Fruit fly (Drosophila melanogaster) whole organism, embryonic: ENCODE measurements around the gene CG6912.

Experiments used
- BEAF-32 ChIP-seq: fragments of 200-800 bp; sonication (Bioruptor generic); optimal IDR thresholded peaks from 3 replicates; lab custom pipeline; 2017; ENCODE audit warnings: missing biosample characterization, missing genetic modification characterization, mild to moderate bottlenecking, moderate library complexity, missing genetic modification reagents
- CG13296 ChIP-seq: fragments of 200-800 bp; sonication (Bioruptor generic); optimal IDR thresholded peaks from 3 replicates; lab custom pipeline; 2018; ENCODE audit warnings: missing biosample characterization, mild to moderate bottlenecking, missing genetic modification characterization
- CG14667 ChIP-seq: fragments of 200-800 bp; sonication (Bioruptor generic); IDR thresholded peaks from 2 replicates; pipeline ENCODE4 v1.3.6; 2022; ENCODE audit warnings: missing biosample characterization, missing genetic modification characterization
- CG15011 ChIP-seq: fragments of 200-800 bp; sonication (Bioruptor generic); optimal IDR thresholded peaks from 3 replicates; lab custom pipeline; 2018; ENCODE audit warnings: missing biosample characterization, mild to moderate bottlenecking, missing genetic modification characterization
- CG15073 ChIP-seq: fragments of 200-800 bp; sonication (Bioruptor generic); optimal IDR thresholded peaks from 2 replicates; lab custom pipeline; 2016; ENCODE audit warnings: missing biosample characterization, missing genetic modification characterization
- CG15601 ChIP-seq: fragments of 200-800 bp; sonication (Bioruptor generic); optimal IDR thresholded peaks from 3 replicates; lab custom pipeline; 2019; ENCODE audit warnings: missing biosample characterization, mild to moderate bottlenecking, missing genetic modification characterization, moderate library complexity
- CG1603 ChIP-seq: fragments of 200-800 bp; sonication (Bioruptor generic); optimal IDR thresholded peaks from 2 replicates; lab custom pipeline; 2019; ENCODE audit warnings: missing biosample characterization, mild to moderate bottlenecking, missing genetic modification characterization, moderate library complexity
- CG16813 ChIP-seq: fragments of 200-800 bp; sonication (Bioruptor generic); IDR thresholded peaks from 3 replicates; pipeline ENCODE4 v1.3.6; 2022; ENCODE audit warnings: missing biosample characterization, missing genetic modification characterization; ENCODE audit not compliant: partially characterized antibody
- CG17385 ChIP-seq: fragments of 200-800 bp; sonication (Bioruptor generic); optimal IDR thresholded peaks from 3 replicates; lab custom pipeline; 2018; ENCODE audit warnings: missing biosample characterization, mild to moderate bottlenecking, missing genetic modification characterization
- CG1792 ChIP-seq: fragments of 200-800 bp; sonication (Bioruptor generic); optimal IDR thresholded peaks from 2 replicates; lab custom pipeline; 2016; ENCODE audit warnings: missing biosample characterization, missing genetic modification characterization
- CG2199 ChIP-seq: fragments of 200-800 bp; sonication (Bioruptor generic); IDR thresholded peaks from 3 replicates; pipeline ENCODE4 v1.3.6; 2022; ENCODE audit warnings: missing biosample characterization, missing genetic modification characterization
- CG2889 ChIP-seq: fragments of 200-800 bp; sonication (Bioruptor generic); IDR thresholded peaks from 3 replicates; pipeline ENCODE4 v1.3.6; 2022; ENCODE audit warnings: missing biosample characterization, missing genetic modification characterization
- CG30403 ChIP-seq: fragments of 200-800 bp; sonication (Bioruptor generic); optimal IDR thresholded peaks from 3 replicates; lab custom pipeline; 2016; ENCODE audit warnings: missing biosample characterization, missing genetic modification characterization
- CG31441 ChIP-seq: fragments of 200-800 bp; sonication (Bioruptor generic); IDR thresholded peaks from 2 replicates; pipeline ENCODE4 v1.3.6; 2022; ENCODE audit warnings: missing biosample characterization, missing genetic modification characterization
- CG32767 ChIP-seq: fragments of 200-800 bp; sonication (Bioruptor generic); IDR thresholded peaks from 2 replicates; pipeline ENCODE4 v1.3.6; 2022; ENCODE audit warnings: missing biosample characterization, missing genetic modification characterization
- CG33557 ChIP-seq: fragments of 200-800 bp; sonication (Bioruptor generic); optimal IDR thresholded peaks from 2 replicates; lab custom pipeline; 2019; ENCODE audit warnings: missing biosample characterization, mild to moderate bottlenecking, missing genetic modification characterization, moderate library complexity
- CG3995 ChIP-seq: fragments of 200-800 bp; sonication (Bioruptor generic); optimal IDR thresholded peaks from 3 replicates; lab custom pipeline; 2016; ENCODE audit warnings: missing biosample characterization, missing genetic modification characterization
- CG4328 ChIP-seq: fragments of 200-800 bp; sonication (Bioruptor generic); optimal IDR thresholded peaks from 3 replicates; lab custom pipeline; 2017; ENCODE audit warnings: missing biosample characterization, missing genetic modification reagents, missing genetic modification characterization
- CG8765 ChIP-seq: fragments of 200-800 bp; sonication (Bioruptor generic); IDR thresholded peaks from 2 replicates; pipeline ENCODE4 v1.3.6; 2022; ENCODE audit warnings: missing biosample characterization, missing genetic modification characterization
- CG9437 ChIP-seq: fragments of 200-800 bp; sonication (Bioruptor generic); optimal IDR thresholded peaks from 2 replicates; lab custom pipeline; 2018; ENCODE audit warnings: missing biosample characterization, mild to moderate bottlenecking, missing genetic modification characterization
- CG9797 ChIP-seq: fragments of 200-800 bp; sonication (Bioruptor generic); optimal IDR thresholded peaks from 3 replicates; lab custom pipeline; 2018; ENCODE audit warnings: missing biosample characterization, mild to moderate bottlenecking, missing genetic modification characterization
- CkIIα-i1 ChIP-seq: fragments of 200-800 bp; sonication (Bioruptor generic); IDR thresholded peaks from 2 replicates; pipeline ENCODE4 v1.3.6; 2022; ENCODE audit warnings: missing biosample characterization, missing genetic modification characterization
- Dad ChIP-seq: fragments of 200-800 bp; sonication (Bioruptor generic); optimal IDR thresholded peaks from 3 replicates; lab custom pipeline; 2016; ENCODE audit warnings: missing biosample characterization, missing genetic modification characterization
- Deaf1 ChIP-seq: fragments of 200-800 bp; optimal IDR thresholded peaks from 3 replicates; lab custom pipeline; 2019; ENCODE audit warnings: missing biosample characterization, mild to moderate bottlenecking, missing genetic modification characterization, moderate library complexity
- Ets65A ChIP-seq: fragments of 200-800 bp; sonication (Bioruptor generic); peaks from one replicate; lab custom pipeline; 2016; ENCODE audit warnings: missing biosample characterization, missing genetic modification characterization
- Hmx ChIP-seq: fragments of 200-800 bp; sonication (Bioruptor generic); optimal IDR thresholded peaks from 2 replicates; lab custom pipeline; 2016; ENCODE audit warnings: missing biosample characterization, missing genetic modification characterization
- Lhr ChIP-seq: fragments of 200-800 bp; sonication (Bioruptor generic); optimal IDR thresholded peaks from 3 replicates; lab custom pipeline; 2017; ENCODE audit warnings: mild to moderate bottlenecking, missing biosample characterization, missing genetic modification reagents, missing genetic modification characterization
- Lpt ChIP-seq: fragments of >200 bp; optimal IDR thresholded peaks from 2 replicates; lab custom pipeline; 2018; ENCODE audit warnings: missing biosample characterization, missing genetic modification characterization
- NK7.1 ChIP-seq: fragments of 200-800 bp; sonication (Bioruptor generic); optimal IDR thresholded peaks from 3 replicates; lab custom pipeline; 2016; ENCODE audit warnings: missing biosample characterization, missing genetic modification characterization
- Rx ChIP-seq: fragments of 200-800 bp; sonication (Bioruptor generic); IDR thresholded peaks from 2 replicates; pipeline ENCODE4 v1.3.6; 2022; ENCODE audit warnings: missing biosample characterization, missing genetic modification characterization
- Sox100B ChIP-seq: fragments of 200-800 bp; sonication (Bioruptor generic); optimal IDR thresholded peaks from 3 replicates; lab custom pipeline; 2018; ENCODE audit warnings: missing biosample characterization, mild to moderate bottlenecking, missing genetic modification characterization
- Sox102F ChIP-seq: fragments of 200-800 bp; sonication (Bioruptor generic); optimal IDR thresholded peaks from 2 replicates; lab custom pipeline; 2018; ENCODE audit warnings: missing biosample characterization, mild to moderate bottlenecking, missing genetic modification characterization, moderate library complexity
- Vsx1 ChIP-seq: fragments of 200-800 bp; sonication (Bioruptor generic); optimal IDR thresholded peaks from 2 replicates; lab custom pipeline; 2017; ENCODE audit warnings: missing biosample characterization, mild to moderate bottlenecking, missing genetic modification characterization, missing genetic modification reagents
- ap ChIP-seq: fragments of 200-800 bp; sonication (Bioruptor generic); IDR thresholded peaks from 2 replicates; pipeline ENCODE4 v1.3.6; 2022; ENCODE audit warnings: missing biosample characterization, missing genetic modification characterization
- bsh ChIP-seq, 2 experiments: fragments of 200-800 bp; sonication (Bioruptor generic); optimal IDR thresholded peaks; 2 replicates each; lab custom pipeline; 2017 to 2018; ENCODE audit warnings: mild to moderate bottlenecking in 2 of 2, missing biosample characterization in 2 of 2, missing genetic modification characterization in 2 of 2, moderate library complexity in 1 of 2
- croc ChIP-seq: fragments of 200-800 bp; sonication (Bioruptor generic); conservative IDR thresholded peaks from 3 replicates; pipeline ENCODE4 v1.3.6; 2022; ENCODE audit warnings: missing biosample characterization, missing genetic modification characterization
- crol ChIP-seq: fragments of 200-800 bp; sonication (Bioruptor generic); IDR thresholded peaks from 2 replicates; pipeline ENCODE4 v1.3.6; 2022; ENCODE audit warnings: missing biosample characterization, missing genetic modification characterization
- dan ChIP-seq: fragments of 200-800 bp; sonication (Bioruptor generic); IDR thresholded peaks from 2 replicates; pipeline ENCODE4 v1.3.6; 2022; ENCODE audit warnings: missing biosample characterization, missing genetic modification characterization
- ftz-f1 ChIP-seq: fragments of 200-800 bp; sonication (Bioruptor generic); optimal IDR thresholded peaks from 2 replicates; lab custom pipeline; 2016; ENCODE audit warnings: missing biosample characterization, missing genetic modification characterization
- grn ChIP-seq: fragments of 200-800 bp; sonication (Bioruptor generic); optimal IDR thresholded peaks from 3 replicates; lab custom pipeline; 2017; ENCODE audit warnings: missing biosample characterization, missing genetic modification characterization
- ham ChIP-seq: fragments of 200-800 bp; sonication (Bioruptor generic); IDR thresholded peaks from 2 replicates; pipeline ENCODE4 v1.3.6; 2022; ENCODE audit warnings: missing biosample characterization, missing genetic modification characterization
- her ChIP-seq: fragments of 200-800 bp; sonication (Bioruptor generic); optimal IDR thresholded peaks from 2 replicates; lab custom pipeline; 2016; ENCODE audit warnings: missing biosample characterization, missing genetic modification characterization
- kah ChIP-seq: fragments of 200-800 bp; sonication (Bioruptor generic); optimal IDR thresholded peaks from 2 replicates; lab custom pipeline; 2018; ENCODE audit warnings: missing biosample characterization, mild to moderate bottlenecking, missing genetic modification characterization
- knrl ChIP-seq: fragments of 200-800 bp; sonication (Bioruptor generic); IDR thresholded peaks from 3 replicates; pipeline ENCODE4 v1.3.6; 2022; ENCODE audit warnings: missing biosample characterization, missing genetic modification characterization; ENCODE audit not compliant: partially characterized antibody
- oc ChIP-seq: fragments of 200-800 bp; sonication (Bioruptor generic); optimal IDR thresholded peaks from 2 replicates; lab custom pipeline; 2018; ENCODE audit warnings: missing biosample characterization, mild to moderate bottlenecking, missing genetic modification characterization, moderate library complexity
- pfk ChIP-seq: fragments of 200-800 bp; sonication (Bioruptor generic); optimal IDR thresholded peaks from 2 replicates; lab custom pipeline; 2018; ENCODE audit warnings: missing biosample characterization, mild to moderate bottlenecking, missing genetic modification characterization, moderate library complexity
- phol ChIP-seq: fragments of 200-800 bp; sonication (Bioruptor generic); optimal IDR thresholded peaks from 3 replicates; lab custom pipeline; 2018; ENCODE audit warnings: missing biosample characterization, mild to moderate bottlenecking, missing genetic modification characterization, moderate library complexity
- sens ChIP-seq: fragments of 200-800 bp; sonication (Bioruptor generic); peaks from one replicate; lab custom pipeline; 2016; ENCODE audit warnings: missing biosample characterization, missing genetic modification characterization
- sens-2 ChIP-seq: fragments of 200-800 bp; sonication (Bioruptor generic); IDR thresholded peaks from 2 replicates; pipeline ENCODE4 v1.3.6; 2022; ENCODE audit warnings: missing biosample characterization, missing genetic modification characterization
- slbo ChIP-seq: fragments of 200-800 bp; sonication (Bioruptor generic); IDR thresholded peaks from 2 replicates; pipeline ENCODE4 v1.3.6; 2022; ENCODE audit warnings: missing biosample characterization, missing genetic modification characterization

Gene CG6912

dm6 chr3R:15110135-15110534 is 26.7 kb downstream of the CG6912 start (continued):
- TF ChIP-seq CG17385, result no peak
- TF ChIP-seq CG31441, result no peak
- TF ChIP-seq her (GFP tag; lab: Kevin White, UChicago), result no peak
- no peak for TF ChIP-seq Rx (GFP tag; lab: Robert Waterston, UW)
- no peak for TF ChIP-seq CG15601 (tag; lab: Kevin White, UChicago)
- no peak for TF ChIP-seq phol
- TF ChIP-seq CG1603 (tag; lab: Kevin White, UChicago), result peak; percentile 1
- peak; percentile 72 for TF ChIP-seq sens (GFP tag; lab: Kevin White, UChicago)
- peak; percentile 11 for TF ChIP-seq Ets65A
- TF ChIP-seq Sox102F (GFP tag; lab: Kevin White, UChicago), result peak; percentile 15
- TF ChIP-seq knrl (GFP tag; lab: Robert Waterston, UW), result no peak
- no peak for TF ChIP-seq grn (GFP tag; lab: Kevin White, UChicago)
- TF ChIP-seq CG9797 (GFP tag; lab: Kevin White, UChicago), result no peak
- 0 out of 2 replicates have a peak, but pooled peaks have one; percentile 28 for TF ChIP-seq slbo (GFP tag; lab: Robert Waterston, UW)
- peak in 1 of 2 experiments; percentile 10 for TF ChIP-seq bsh (GFP tag; optimal IDR thresholded peaks at IDR 0.05; lab: Kevin White, UChicago)
- no peak for TF ChIP-seq CG3995 (GFP tag; lab: Kevin White, UChicago)
- no peak for TF ChIP-seq CG16813 (GFP tag; lab: Robert Waterston, UW)

dm6 chr3R:15095550-15096031 is 41.2 kb downstream of the CG6912 start, which contains the start of gene CG6966:
Gene CG6966 (minus strand): TSS chr3R:15095631.
- TF ChIP-seq CG2889 (GFP tag; lab: Robert Waterston, UW), result no peak
- peak; percentile 94 for TF ChIP-seq Vsx1 (GFP tag; lab: Kevin White, UChicago)
- TF ChIP-seq oc, result peak; percentile 90
- peak; percentile 58 for TF ChIP-seq kah (GFP tag; lab: Kevin White, UChicago)
- peak; percentile 93 for TF ChIP-seq phol
- peak; percentile 94 for TF ChIP-seq CG15601 (tag; lab: Kevin White, UChicago)
- peak; percentile 94 for TF ChIP-seq CG4328 (GFP tag; lab: Kevin White, UChicago)
- TF ChIP-seq ham (GFP tag; lab: Robert Waterston, UW), result no peak
- TF ChIP-seq CG2199, result no peak
- TF ChIP-seq Dad (GFP tag; lab: Kevin White, UChicago), result peak; percentile 93
- TF ChIP-seq CG13296 (GFP tag; lab: Kevin White, UChicago), result peak; percentile 87
- peak; percentile 91 for TF ChIP-seq CG33557 (GFP tag; lab: Kevin White, UChicago)
- peak; percentile 77 for TF ChIP-seq pfk (GFP tag; lab: Kevin White, UChicago)
- no peak for TF ChIP-seq ap (GFP tag; lab: Robert Waterston, UW)
- TF ChIP-seq CG9437 (GFP tag; lab: Kevin White, UChicago), result peak; percentile 79
- no peak for TF ChIP-seq crol
- TF ChIP-seq croc, result peak; percentile 84
- peak; percentile 77 for TF ChIP-seq Sox100B (GFP tag; lab: Kevin White, UChicago)
- TF ChIP-seq Deaf1 (tag; lab: Kevin White, UChicago), result peak; percentile 55
- no peak for TF ChIP-seq Lpt (GFP tag; lab: Kevin White, UChicago)
- TF ChIP-seq CG1792, result peak; percentile 88
- peak; percentile 67 for TF ChIP-seq BEAF-32 (GFP tag; lab: Kevin White, UChicago)
- no peak for TF ChIP-seq ftz-f1 (GFP tag; lab: Kevin White, UChicago)
- TF ChIP-seq sens-2 (GFP tag; lab: Robert Waterston, UW), result no peak
- peak; percentile 100 for TF ChIP-seq Lhr
- no peak for TF ChIP-seq CG32767 (GFP tag; lab: Robert Waterston, UW)
- no peak for TF ChIP-seq dan (GFP tag; lab: Robert Waterston, UW)
- peak; percentile 93 for TF ChIP-seq CG30403 (GFP tag; lab: Kevin White, UChicago)
- peak; percentile 66 for TF ChIP-seq CG15073 (GFP tag; lab: Kevin White, UChicago)
- TF ChIP-seq Hmx (GFP tag; lab: Kevin White, UChicago), result peak; percentile 61
- TF ChIP-seq CG8765 (GFP tag; lab: Robert Waterston, UW), result no peak
- no peak for TF ChIP-seq CG14667 (GFP tag; lab: Robert Waterston, UW)
- TF ChIP-seq CkIIα-i1, result no peak
- peak; percentile 92 for TF ChIP-seq CG15011 (GFP tag; lab: Kevin White, UChicago)
- TF ChIP-seq NK7.1 (GFP tag; lab: Kevin White, UChicago), result peak; percentile 88
